Worm (Caenorhabditis elegans): ENCODE measurements around the gene pezo-1.
"Not testable (repeated sequence)": the region's sequence is repeated elsewhere in the genome, so short reads cannot be mapped to it uniquely, and the experiment has no call there.

DNA sequence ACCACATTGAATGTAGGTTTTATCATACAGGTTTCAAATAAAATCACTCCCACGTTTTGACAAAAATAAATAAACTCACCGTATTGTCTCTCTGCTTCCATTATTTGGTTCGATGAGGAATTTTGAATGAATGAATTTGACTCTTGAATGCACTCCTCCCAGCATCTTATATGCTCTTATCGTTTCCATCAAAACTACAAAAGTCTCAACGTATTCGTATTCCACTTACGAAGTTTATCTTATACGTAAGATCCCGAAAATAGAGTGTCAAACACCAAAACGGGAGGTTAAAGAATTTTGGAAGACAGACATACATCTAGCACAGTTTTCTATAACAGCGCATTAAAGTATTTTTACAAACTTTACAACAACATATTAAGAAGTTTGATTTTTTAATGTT, 72.5 kb downstream of the pezo-1 start, which contains the start of gene nhr-264:
- TF ChIP-seq bed-1 (GFP tag; IDR thresholded peaks at IDR 0.05); unc-62 (GFP tag; optimal IDR thresholded peaks at IDR 0.05); dpl-1 (GFP tag; optimal IDR thresholded peaks at IDR 0.05); K12H6.12 (tag; optimal IDR thresholded peaks at IDR 0.05); hsf-1 (GFP tag; IDR thresholded peaks at IDR 0.05); nhr-90 (tag; optimal IDR thresholded peaks at IDR 0.05); tbp1 (GFP tag; optimal IDR thresholded peaks at IDR 0.05): not testable (repeated sequence)
